Worm (Caenorhabditis elegans) whole organism, early embryonic: ENCODE data around the gene egrh-2.
A peak's percentile ranks its signal among the peaks of the same experiment; 100 is the strongest.

ENCODE experiments used
- B0310.2 ChIP-seq: sonication (generic microtip); optimal IDR thresholded peaks from 2 replicates; lab custom pipeline; 2016; ENCODE audit warnings: mild to moderate bottlenecking, missing genetic modification characterization, missing compliant biosample characterization
- F13C5.2 ChIP-seq: sonication (generic microtip); optimal IDR thresholded peaks from 2 replicates; lab custom pipeline; 2017; ENCODE audit warnings: mild to moderate bottlenecking, missing genetic modification characterization, inconsistent platforms, missing compliant biosample characterization
- aly-1 ChIP-seq: sonication (generic microtip); optimal IDR thresholded peaks from 2 replicates; lab custom pipeline; 2016; ENCODE audit warnings: missing genetic modification characterization, missing compliant biosample characterization
- ama-1 ChIP-seq: fragments of 150-350 bp; optimal IDR thresholded peaks from 2 replicates; lab custom pipeline; 2014
- ceh-13 ChIP-seq: fragments of 200-800 bp; sonication (Bioruptor generic); optimal IDR thresholded peaks from 2 replicates; lab custom pipeline; 2018; ENCODE audit warnings: mild to moderate bottlenecking, missing genetic modification characterization, missing compliant biosample characterization
- ceh-36 ChIP-seq: sonication (generic microtip); optimal IDR thresholded peaks from 2 replicates; lab custom pipeline; 2016; ENCODE audit warnings: missing genetic modification characterization, inconsistent platforms, missing compliant biosample characterization
- flt-1 ChIP-seq: fragments of 200-800 bp; sonication (Bioruptor generic); IDR thresholded peaks from 2 replicates; pipeline ENCODE4 v1.3.6; 2022; ENCODE audit warnings: missing genetic modification characterization, missing compliant biosample characterization
- hmbx-1 ChIP-seq: sonication (generic microtip); optimal IDR thresholded peaks from 2 replicates; lab custom pipeline; 2016; ENCODE audit warnings: mild to moderate bottlenecking, missing genetic modification characterization, missing compliant biosample characterization
- hnd-1 ChIP-seq: sonication (generic microtip); optimal IDR thresholded peaks from 2 replicates; lab custom pipeline; 2016; ENCODE audit warnings: missing genetic modification characterization, missing compliant biosample characterization
- pes-1 ChIP-seq: fragments of 200-800 bp; sonication (Bioruptor generic); IDR thresholded peaks from 2 replicates; pipeline ENCODE4 v1.3.6; 2022; ENCODE audit warnings: missing genetic modification reagents, missing genetic modification characterization, missing compliant biosample characterization
- sea-1 ChIP-seq: fragments of 200-800 bp; sonication (Bioruptor generic); conservative IDR thresholded peaks from 2 replicates; pipeline ENCODE4 v1.3.6; 2022; ENCODE audit warnings: missing genetic modification characterization, missing compliant biosample characterization

- TF ChIP-seq hmbx-1 (tag; lab: Kevin White, UChicago) (no peak), pes-1 (peak; percentile 52; the same call in 1 of the 2 replicates), B0310.2 (tag; lab: Kevin White, UChicago) (no peak), aly-1 (tag; lab: Kevin White, UChicago) (no peak), ama-1 (lab: Kevin White, UChicago) (no peak), flt-1 (no peak), sea-1 (no peak), ceh-36 (tag; lab: Kevin White, UChicago) (no peak), F13C5.2 (tag; lab: Kevin White, UChicago) (peak; percentile 51), ceh-13 (GFP tag; lab: Kevin White, UChicago) (no peak), hnd-1 (tag; lab: Kevin White, UChicago) (no peak)
Observed at ce11 chrIV:1012447-1012846, 22.2 kb upstream of the egrh-2 start, which contains the start of gene rbm-39.
